Fruit fly (Drosophila melanogaster): ENCODE results near the gene CG13247.

DNA sequence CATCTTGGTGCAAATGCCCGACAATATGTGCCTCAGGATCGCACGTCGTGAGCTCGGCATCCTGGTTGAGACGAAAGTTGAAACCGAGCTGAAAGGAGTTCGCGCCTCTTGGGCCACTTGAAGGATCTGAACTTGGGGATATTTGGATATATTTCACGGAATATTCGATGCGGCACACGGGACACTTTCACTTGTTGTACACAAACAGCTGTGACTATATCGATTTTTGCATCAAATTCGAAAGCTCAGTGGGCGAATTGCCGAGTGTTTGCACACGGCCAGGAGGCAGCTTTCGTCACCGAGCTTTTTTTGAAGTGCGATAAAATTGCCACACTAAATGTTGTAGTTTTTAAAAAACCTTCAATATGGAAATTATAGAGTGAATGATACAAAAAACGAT lies 40.2 kb downstream of the CG13247 start, which contains the start of gene CG13248:
- TF ChIP-seq CG8478 (optimal IDR thresholded peaks at IDR 0.05) (no peak), CTCF (optimal IDR thresholded peaks at IDR 0.05) (no peak)
